Fruit fly (Drosophila melanogaster): Measurements from ENCODE around the gene Lkb1.

dm6 chr3R:13716827-13717226, 40.5 kb downstream of the Lkb1 start:
- TF ChIP-seq Ets21C (GFP tag; optimal IDR thresholded peaks at IDR 0.05) = peak; percentile 45
- peak; percentile 51 for TF ChIP-seq CG34406 (GFP tag; optimal IDR thresholded peaks at IDR 0.05)
- peak; percentile 80 for TF ChIP-seq acj6 (GFP tag; optimal IDR thresholded peaks at IDR 0.05)
- TF ChIP-seq CG8119 (GFP tag; IDR thresholded peaks at IDR 0.05) = peak; percentile 95
- TF ChIP-seq CG11762 (GFP tag; optimal IDR thresholded peaks at IDR 0.05; ENCODE audit: insufficient read depth) = peak; percentile 64
- TF ChIP-seq pdm3 (GFP tag; optimal IDR thresholded peaks at IDR 0.05) = peak; percentile 85
- peak; percentile 92 for TF ChIP-seq Gug (GFP tag; IDR thresholded peaks at IDR 0.05)

Data from whole organism, prepupa.